Worm (Caenorhabditis elegans): ENCODE data around the gene acdh-11.

DNA sequence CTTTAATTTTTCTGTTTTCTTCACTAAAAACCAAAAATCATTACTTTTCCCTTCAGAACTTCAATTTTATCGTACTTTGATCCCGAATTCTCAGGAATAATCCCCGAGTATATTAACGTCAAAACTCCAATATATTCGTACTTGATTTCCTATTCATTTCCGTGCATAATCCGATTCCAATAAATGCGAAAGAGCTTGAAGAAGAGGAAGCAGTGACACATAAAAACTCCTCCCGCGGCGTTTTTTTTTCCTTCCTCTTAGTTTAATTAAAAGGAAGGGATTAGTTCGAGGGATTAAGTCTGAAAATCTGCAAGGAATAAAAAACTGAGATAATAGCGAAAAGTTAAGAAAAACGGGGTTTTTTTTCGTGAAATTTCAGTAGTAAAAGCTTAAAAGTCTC, 34.8 kb downstream of the acdh-11 start:
- TF ChIP-seq W03F9.2 (tag; optimal IDR thresholded peaks at IDR 0.05) (no peak), him-1 (tag; optimal IDR thresholded peaks at IDR 0.05) (no peak), dao-5 (tag; optimal IDR thresholded peaks at IDR 0.05) (no peak)
